Fruit fly (Drosophila melanogaster) whole organism, embryonic: ENCODE data around the gene Gr28a.
A peak's percentile ranks its signal among the peaks of the same experiment; 100 is the strongest.

Experiments used
- CG10366 ChIP-seq: fragments of 200-800 bp; sonication (Bioruptor generic); IDR thresholded peaks from 2 replicates; pipeline ENCODE4 v1.3.6; 2022; ENCODE audit warnings: missing biosample characterization, missing genetic modification characterization
- CG10565 ChIP-seq: fragments of 200-800 bp; sonication (Bioruptor generic); optimal IDR thresholded peaks from 3 replicates; lab custom pipeline; 2016; ENCODE audit warnings: missing biosample characterization, mild to moderate bottlenecking, missing genetic modification characterization
- CG10979 ChIP-seq: fragments of 200-800 bp; sonication (Bioruptor generic); optimal IDR thresholded peaks from 2 replicates; lab custom pipeline; 2018; ENCODE audit warnings: missing biosample characterization, mild to moderate bottlenecking, missing genetic modification characterization, moderate library complexity
- CG12155 ChIP-seq: fragments of 200-800 bp; sonication (Bioruptor generic); optimal IDR thresholded peaks from 3 replicates; lab custom pipeline; 2016; ENCODE audit warnings: missing biosample characterization, missing genetic modification characterization
- CG12769 ChIP-seq: fragments of 200-800 bp; sonication (Bioruptor generic); optimal IDR thresholded peaks from 2 replicates; lab custom pipeline; 2019; ENCODE audit warnings: missing biosample characterization, mild to moderate bottlenecking, missing genetic modification characterization, moderate library complexity
- CG14667 ChIP-seq: fragments of 200-800 bp; sonication (Bioruptor generic); IDR thresholded peaks from 2 replicates; pipeline ENCODE4 v1.3.6; 2022; ENCODE audit warnings: missing biosample characterization, missing genetic modification characterization
- CG15696 ChIP-seq: fragments of 200-800 bp; sonication (Bioruptor generic); optimal IDR thresholded peaks from 2 replicates; lab custom pipeline; 2019; ENCODE audit warnings: missing biosample characterization, mild to moderate bottlenecking, missing genetic modification characterization, moderate library complexity
- CG1647 ChIP-seq: fragments of 200-800 bp; sonication (Bioruptor generic); optimal IDR thresholded peaks from 3 replicates; lab custom pipeline; 2016; ENCODE audit warnings: missing biosample characterization, missing genetic modification characterization
- CG16779 ChIP-seq: fragments of 200-800 bp; sonication (Bioruptor generic); IDR thresholded peaks from 2 replicates; pipeline ENCODE4 v1.3.6; 2022; ENCODE audit warnings: missing biosample characterization, missing genetic modification characterization
- CG17829 ChIP-seq: fragments of 200-800 bp; optimal IDR thresholded peaks from 2 replicates; lab custom pipeline; 2019; ENCODE audit warnings: missing biosample characterization, mild to moderate bottlenecking, missing genetic modification characterization, moderate library complexity
- CG2199 ChIP-seq: fragments of 200-800 bp; sonication (Bioruptor generic); IDR thresholded peaks from 3 replicates; pipeline ENCODE4 v1.3.6; 2022; ENCODE audit warnings: missing biosample characterization, missing genetic modification characterization
- CG2712 ChIP-seq: fragments of 200-800 bp; optimal IDR thresholded peaks from 3 replicates; lab custom pipeline; 2019; ENCODE audit warnings: missing biosample characterization, mild to moderate bottlenecking, missing genetic modification characterization, moderate library complexity
- CG30431 ChIP-seq: fragments of 200-800 bp; sonication (Bioruptor generic); optimal IDR thresholded peaks from 2 replicates; lab custom pipeline; 2017; ENCODE audit warnings: missing biosample characterization, missing genetic modification characterization
- CG3065 ChIP-seq: fragments of 200-800 bp; sonication (Bioruptor generic); optimal IDR thresholded peaks from 2 replicates; lab custom pipeline; 2016; ENCODE audit warnings: missing biosample characterization, missing genetic modification characterization
- CG3163 ChIP-seq: fragments of 200-800 bp; sonication (Bioruptor generic); optimal IDR thresholded peaks from 3 replicates; lab custom pipeline; 2016; ENCODE audit warnings: missing biosample characterization, missing genetic modification characterization
- CG4360 ChIP-seq: fragments of 200-800 bp; sonication (Bioruptor generic); IDR thresholded peaks from 2 replicates; pipeline ENCODE4 v1.3.6; 2022; ENCODE audit warnings: missing biosample characterization, missing genetic modification characterization
- CG7372 ChIP-seq: fragments of 200-800 bp; sonication (Bioruptor generic); IDR thresholded peaks from 2 replicates; pipeline ENCODE4 v1.3.6; 2022; ENCODE audit warnings: missing biosample characterization, missing genetic modification characterization
- CG8359 ChIP-seq: fragments of 200-800 bp; sonication (Bioruptor generic); optimal IDR thresholded peaks from 2 replicates; lab custom pipeline; 2017; ENCODE audit warnings: missing biosample characterization, mild to moderate bottlenecking, missing genetic modification characterization, borderline replicate concordance
- CHES-1-like ChIP-seq: fragments of 200-800 bp; sonication (Bioruptor generic); optimal IDR thresholded peaks from 2 replicates; lab custom pipeline; 2016; ENCODE audit warnings: missing biosample characterization, missing genetic modification characterization
- Ets97D ChIP-seq: fragments of 200-800 bp; sonication (Bioruptor generic); optimal IDR thresholded peaks from 3 replicates; lab custom pipeline; 2016; ENCODE audit warnings: missing biosample characterization, missing genetic modification characterization
- H2.0 ChIP-seq: fragments of 200-800 bp; sonication (Bioruptor generic); IDR thresholded peaks from 2 replicates; pipeline ENCODE4 v1.3.6; 2022; ENCODE audit warnings: missing biosample characterization, missing genetic modification characterization
- HLH4C ChIP-seq: fragments of 200-800 bp; sonication (Bioruptor generic); IDR thresholded peaks from 3 replicates; pipeline ENCODE4 v1.3.6; 2022; ENCODE audit warnings: missing biosample characterization, missing genetic modification characterization; ENCODE audit not compliant: partially characterized antibody
- Hmr ChIP-seq: fragments of 200-800 bp; sonication (Bioruptor generic); optimal IDR thresholded peaks from 3 replicates; lab custom pipeline; 2017; ENCODE audit warnings: mild to moderate bottlenecking, missing biosample characterization, missing genetic modification reagents, missing genetic modification characterization
- Hmx ChIP-seq: fragments of 200-800 bp; sonication (Bioruptor generic); optimal IDR thresholded peaks from 2 replicates; lab custom pipeline; 2016; ENCODE audit warnings: missing biosample characterization, missing genetic modification characterization
- Hr3 ChIP-seq: fragments of 200-800 bp; sonication (Bioruptor generic); optimal IDR thresholded peaks from 3 replicates; lab custom pipeline; 2016; ENCODE audit warnings: missing biosample characterization, missing genetic modification characterization
- Hr39 ChIP-seq: fragments of >200 bp; optimal IDR thresholded peaks from 2 replicates; lab custom pipeline; 2017
- Lpt ChIP-seq: fragments of >200 bp; optimal IDR thresholded peaks from 2 replicates; lab custom pipeline; 2018; ENCODE audit warnings: missing biosample characterization, missing genetic modification characterization
- Mad ChIP-seq: fragments of 200-800 bp; sonication (Bioruptor generic); optimal IDR thresholded peaks from 2 replicates; lab custom pipeline; 2016; ENCODE audit warnings: missing biosample characterization, missing genetic modification characterization
- aop ChIP-seq: fragments of 200-800 bp; sonication (Bioruptor generic); IDR thresholded peaks from 2 replicates; pipeline ENCODE4 v1.3.6; 2022; ENCODE audit warnings: missing biosample characterization, missing genetic modification characterization
- bowl ChIP-seq: fragments of 200-800 bp; sonication (Bioruptor generic); IDR thresholded peaks from 2 replicates; pipeline ENCODE4 v1.3.6; 2022; ENCODE audit warnings: missing biosample characterization, missing genetic modification characterization
- caup ChIP-seq: fragments of 200-800 bp; sonication (Bioruptor generic); optimal IDR thresholded peaks from 3 replicates; lab custom pipeline; 2017; ENCODE audit warnings: missing biosample characterization, mild to moderate bottlenecking, missing genetic modification characterization, moderate library complexity; ENCODE audit not compliant: severe bottlenecking
- chif ChIP-seq, 2 experiments: fragments of 200-800 bp; sonication (Bioruptor generic); optimal IDR thresholded peaks; 3 replicates each; lab custom pipeline; 2016; ENCODE audit warnings: missing biosample characterization in 2 of 2, missing genetic modification characterization in 2 of 2
- da ChIP-seq: fragments of 200-800 bp; sonication (Bioruptor generic); optimal IDR thresholded peaks from 2 replicates; lab custom pipeline; 2016; ENCODE audit warnings: missing biosample characterization, missing genetic modification characterization
- dati ChIP-seq: fragments of 200-800 bp; sonication (Bioruptor generic); IDR thresholded peaks from 2 replicates; pipeline ENCODE4 v1.3.6; 2022; ENCODE audit warnings: missing biosample characterization, missing genetic modification characterization
- disco-r ChIP-seq: fragments of 200-800 bp; sonication (Bioruptor generic); optimal IDR thresholded peaks from 2 replicates; lab custom pipeline; 2016; ENCODE audit warnings: missing biosample characterization, missing genetic modification characterization
- grn ChIP-seq: fragments of 200-800 bp; sonication (Bioruptor generic); optimal IDR thresholded peaks from 3 replicates; lab custom pipeline; 2017; ENCODE audit warnings: missing biosample characterization, missing genetic modification characterization
- gt ChIP-seq: fragments of 200-800 bp; sonication (Bioruptor generic); IDR thresholded peaks from 2 replicates; pipeline ENCODE4 v1.3.6; 2022; ENCODE audit warnings: missing biosample characterization, missing genetic modification characterization
- hth ChIP-seq: fragments of >200 bp; optimal IDR thresholded peaks from 2 replicates; lab custom pipeline; 2017; ENCODE audit warnings: inconsistent platforms
- lola ChIP-seq, 3 experiments: fragments of >200 bp in 2 of 3; fragments of 200-800 bp in 1 of 3; sonication (Bioruptor generic) in 1 of 3; optimal IDR thresholded peaks; 2 replicates each; lab custom pipeline; 2017 to 2019; ENCODE audit warnings: missing biosample characterization in 3 of 3, missing genetic modification characterization in 3 of 3, mild to moderate bottlenecking in 1 of 3, moderate library complexity in 1 of 3
- lov ChIP-seq, 2 experiments: fragments of 200-800 bp in 1 of 2; fragments of >200 bp in 1 of 2; sonication (Bioruptor generic) in 1 of 2; IDR thresholded peaks in 1 of 2; optimal IDR thresholded peaks in 1 of 2; 2 replicates in 1 of 2; 3 replicates in 1 of 2; pipeline versions ENCODE4 v1.3.6 to Lab custom; 2017 to 2022; ENCODE audit warnings: missing biosample characterization in 1 of 2, missing genetic modification characterization in 1 of 2
- maf-S ChIP-seq: fragments of 200-800 bp; sonication (Bioruptor generic); optimal IDR thresholded peaks from 2 replicates; lab custom pipeline; 2016; ENCODE audit warnings: missing biosample characterization, missing genetic modification characterization
- prd ChIP-seq, 3 experiments: fragments of >200 bp in 2 of 3; fragments of 200-800 bp in 1 of 3; sonication (Bioruptor generic) in 1 of 3; optimal IDR thresholded peaks in 2 of 3; IDR thresholded peaks in 1 of 3; 2 replicates in 2 of 3; 3 replicates in 1 of 3; pipeline versions ENCODE4 v1.3.6 to Lab custom; 2017 to 2022; ENCODE audit warnings: missing biosample characterization in 1 of 3, missing genetic modification characterization in 1 of 3
- pum ChIP-seq: fragments of 200-800 bp; sonication (Bioruptor generic); optimal IDR thresholded peaks from 2 replicates; lab custom pipeline; 2016; ENCODE audit warnings: missing biosample characterization, missing genetic modification characterization
- pzg ChIP-seq: fragments of 200-800 bp; sonication (Bioruptor generic); optimal IDR thresholded peaks from 3 replicates; lab custom pipeline; 2018; ENCODE audit warnings: missing biosample characterization, mild to moderate bottlenecking, missing genetic modification characterization, moderate library complexity
- row ChIP-seq: fragments of 200-800 bp; sonication (Bioruptor generic); IDR thresholded peaks from 3 replicates; pipeline ENCODE4 v1.3.6; 2022; ENCODE audit warnings: missing biosample characterization, missing genetic modification characterization
- shn ChIP-seq: fragments of 200-800 bp; sonication (Bioruptor generic); optimal IDR thresholded peaks from 3 replicates; lab custom pipeline; 2016; ENCODE audit warnings: missing biosample characterization, missing genetic modification characterization
- slbo ChIP-seq: fragments of 200-800 bp; sonication (Bioruptor generic); IDR thresholded peaks from 2 replicates; pipeline ENCODE4 v1.3.6; 2022; ENCODE audit warnings: missing biosample characterization, missing genetic modification characterization
- stwl ChIP-seq: fragments of 200-800 bp; sonication (Bioruptor generic); optimal IDR thresholded peaks from 3 replicates; lab custom pipeline; 2018; ENCODE audit warnings: missing biosample characterization, mild to moderate bottlenecking, missing genetic modification characterization, moderate library complexity
- tgo ChIP-seq: fragments of 200-800 bp; sonication (Bioruptor generic); IDR thresholded peaks from 3 replicates; pipeline ENCODE4 v1.3.6; 2022; ENCODE audit warnings: missing biosample characterization, missing genetic modification characterization
- vvl ChIP-seq: fragments of 200-800 bp; sonication (Bioruptor generic); IDR thresholded peaks from 2 replicates; pipeline ENCODE4 v1.3.6; 2022; ENCODE audit warnings: missing biosample characterization, missing genetic modification characterization
- wor ChIP-seq: fragments of 200-800 bp; sonication (Bioruptor generic); IDR thresholded peaks from 2 replicates; pipeline ENCODE4 v1.3.6; 2022; ENCODE audit warnings: missing biosample characterization, missing genetic modification characterization

Gene Gr28a

DNA sequence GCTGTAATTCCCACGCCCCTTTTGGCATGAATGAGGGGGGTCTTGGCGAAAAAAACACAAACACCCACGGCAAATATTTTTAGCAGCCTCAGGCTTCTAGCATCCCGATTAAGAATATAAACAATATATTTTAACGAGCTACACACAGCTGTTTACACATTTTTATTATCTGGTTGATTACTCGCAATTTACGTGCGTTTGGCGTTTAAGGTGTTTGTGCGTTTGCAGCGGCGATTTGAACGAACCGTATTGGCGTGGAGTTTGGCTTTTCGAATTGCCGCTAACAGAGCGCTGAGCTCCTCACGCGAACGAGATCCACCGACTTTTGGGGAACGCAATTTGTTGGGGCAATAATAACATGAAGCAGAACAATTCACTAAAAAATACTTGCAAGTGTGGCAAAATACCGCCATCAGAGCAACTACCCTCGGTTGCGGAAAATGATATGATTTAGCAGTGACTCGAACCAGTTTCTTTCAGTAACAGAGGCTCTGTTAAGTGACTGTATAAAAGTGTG lies 42.0 kb upstream of the Gr28a start, which contains the start of gene Ziz (continued):
- TF ChIP-seq stwl (tag; lab: Kevin White, UChicago) (peak; percentile 80), CG16779 (GFP tag; lab: Robert Waterston, UW) (0 out of 2 replicates have a peak, but pooled peaks have one; percentile 34), lola (GFP tag; optimal IDR thresholded peaks at IDR 0.05; lab: Kevin White, UChicago) (no peak), H2.0 (GFP tag; lab: Robert Waterston, UW) (no peak), Hr39 (lab: Kevin White, UChicago) (no peak), CG2712 (tag; lab: Kevin White, UChicago) (peak; percentile 62), tgo (GFP tag; lab: Robert Waterston, UW) (no peak; the same call in 2 of the 3 replicates), CG3163 (GFP tag; lab: Kevin White, UChicago) (peak; percentile 51), CG12769 (tag; lab: Kevin White, UChicago) (peak; percentile 78), dati (no peak), Hmr (GFP tag; lab: Kevin White, UChicago) (peak; percentile 87), shn (GFP tag; lab: Kevin White, UChicago) (no peak), CG14667 (GFP tag; lab: Robert Waterston, UW) (no peak), vvl (GFP tag; lab: Robert Waterston, UW) (peak; percentile 50; the same call in 1 of the 2 replicates), disco-r (GFP tag; lab: Kevin White, UChicago) (peak; percentile 17), caup (GFP tag; lab: Kevin White, UChicago) (peak; percentile 62), pzg (peak; percentile 99), slbo (peak; percentile 53), CG4360 (GFP tag; lab: Robert Waterston, UW) (no peak), CG7372 (GFP tag; lab: Robert Waterston, UW) (no peak), aop (GFP tag; lab: Robert Waterston, UW) (no peak), wor (GFP tag; lab: Robert Waterston, UW) (no peak), CG10565 (GFP tag; lab: Kevin White, UChicago) (no peak), chif (GFP tag; optimal IDR thresholded peaks at IDR 0.05; lab: Kevin White, UChicago) (no peak), da (no peak), gt (no peak), CG8359 (no peak), Lpt (GFP tag; lab: Kevin White, UChicago) (no peak), CG15696 (no peak), CG2199 (GFP tag; lab: Robert Waterston, UW) (peak; percentile 73; the same call in 1 of the 3 replicates), CG12155 (peak; percentile 33), Hmx (GFP tag; lab: Kevin White, UChicago) (no peak), CG17829 (tag; lab: Kevin White, UChicago) (peak; percentile 53), lov (optimal IDR thresholded peaks at IDR 0.05; lab: Kevin White, UChicago) (no peak), lov (GFP tag; IDR thresholded peaks at IDR 0.05; lab: Robert Waterston, UW) (0 out of 3 replicates have a peak, but pooled peaks have one; percentile 45), CG1647 (GFP tag; lab: Kevin White, UChicago) (no peak), CG3065 (GFP tag; lab: Kevin White, UChicago) (no peak), HLH4C (GFP tag; lab: Robert Waterston, UW) (peak; percentile 50; the same call in 1 of the 3 replicates), maf-S (no peak), prd (optimal IDR thresholded peaks at IDR 0.05; lab: Kevin White, UChicago) (no peak), prd (GFP tag; IDR thresholded peaks at IDR 0.05; lab: Robert Waterston, UW) (no peak), CHES-1-like (GFP tag; lab: Kevin White, UChicago) (peak; percentile 37), hth (lab: Kevin White, UChicago) (no peak), CG30431 (no peak), CG10979 (tag; lab: Kevin White, UChicago) (peak; percentile 8), CG10366 (GFP tag; lab: Robert Waterston, UW) (no peak), pum (no peak), bowl (no peak), Ets97D (peak; percentile 84), Hr3 (GFP tag; lab: Kevin White, UChicago) (no peak), Mad (GFP tag; lab: Kevin White, UChicago) (peak; percentile 51), grn (peak; percentile 41), row (GFP tag; lab: Robert Waterston, UW) (peak; percentile 28; the same call in 1 of the 3 replicates)
